Worm (Caenorhabditis elegans) whole organism, early embryonic: ENCODE data around the gene Y46G5A.29.

Source experiments
- B0310.2 ChIP-seq: sonication (generic microtip); optimal IDR thresholded peaks from 2 replicates; lab custom pipeline; 2016; ENCODE audit warnings: mild to moderate bottlenecking, missing genetic modification characterization, missing compliant biosample characterization
- F13C5.2 ChIP-seq: sonication (generic microtip); optimal IDR thresholded peaks from 2 replicates; lab custom pipeline; 2017; ENCODE audit warnings: mild to moderate bottlenecking, missing genetic modification characterization, inconsistent platforms, missing compliant biosample characterization
- aly-1 ChIP-seq: sonication (generic microtip); optimal IDR thresholded peaks from 2 replicates; lab custom pipeline; 2016; ENCODE audit warnings: missing genetic modification characterization, missing compliant biosample characterization
- ama-1 ChIP-seq: fragments of 150-350 bp; optimal IDR thresholded peaks from 2 replicates; lab custom pipeline; 2014
- ceh-13 ChIP-seq: fragments of 200-800 bp; sonication (Bioruptor generic); optimal IDR thresholded peaks from 2 replicates; lab custom pipeline; 2018; ENCODE audit warnings: mild to moderate bottlenecking, missing genetic modification characterization, missing compliant biosample characterization
- ceh-36 ChIP-seq: sonication (generic microtip); optimal IDR thresholded peaks from 2 replicates; lab custom pipeline; 2016; ENCODE audit warnings: missing genetic modification characterization, inconsistent platforms, missing compliant biosample characterization
- ets-7 ChIP-seq: sonication (generic microtip); optimal IDR thresholded peaks from 2 replicates; lab custom pipeline; 2016; ENCODE audit warnings: missing genotype, missing genetic modification characterization, missing compliant biosample characterization
- flt-1 ChIP-seq: fragments of 200-800 bp; sonication (Bioruptor generic); IDR thresholded peaks from 2 replicates; pipeline ENCODE4 v1.3.6; 2022; ENCODE audit warnings: missing genetic modification characterization, missing compliant biosample characterization
- hmbx-1 ChIP-seq: sonication (generic microtip); optimal IDR thresholded peaks from 2 replicates; lab custom pipeline; 2016; ENCODE audit warnings: mild to moderate bottlenecking, missing genetic modification characterization, missing compliant biosample characterization
- hmg-4 ChIP-seq: fragments of 200-800 bp; sonication (Bioruptor generic); optimal IDR thresholded peaks from 2 replicates; lab custom pipeline; 2018; ENCODE audit warnings: mild to moderate bottlenecking, missing genetic modification characterization, missing compliant biosample characterization
- hnd-1 ChIP-seq: sonication (generic microtip); optimal IDR thresholded peaks from 2 replicates; lab custom pipeline; 2016; ENCODE audit warnings: missing genetic modification characterization, missing compliant biosample characterization
- pes-1 ChIP-seq: fragments of 200-800 bp; sonication (Bioruptor generic); IDR thresholded peaks from 2 replicates; pipeline ENCODE4 v1.3.6; 2022; ENCODE audit warnings: missing genetic modification reagents, missing genetic modification characterization, missing compliant biosample characterization
- scrt-1 ChIP-seq: fragments of 200-800 bp; sonication (Bioruptor generic); IDR thresholded peaks from 2 replicates; pipeline ENCODE4 v1.3.6; 2022; ENCODE audit warnings: missing genetic modification characterization, missing compliant biosample characterization
- sea-1 ChIP-seq: fragments of 200-800 bp; sonication (Bioruptor generic); conservative IDR thresholded peaks from 2 replicates; pipeline ENCODE4 v1.3.6; 2022; ENCODE audit warnings: missing genetic modification characterization, missing compliant biosample characterization
- tbx-11 ChIP-seq: fragments of 200-800 bp; sonication (Bioruptor generic); IDR thresholded peaks from 2 replicates; pipeline ENCODE4 v1.3.6; 2022; ENCODE audit warnings: missing genetic modification characterization, missing compliant biosample characterization
- tbx-37 ChIP-seq: fragments of 200-800 bp; sonication (Bioruptor generic); conservative IDR thresholded peaks from 2 replicates; pipeline ENCODE4 v1.3.6; 2022; ENCODE audit warnings: missing genetic modification reagents, missing genetic modification characterization, missing compliant biosample characterization
- tra-4 ChIP-seq: sonication (generic microtip); optimal IDR thresholded peaks from 2 replicates; lab custom pipeline; 2017; ENCODE audit warnings: missing genetic modification characterization, missing compliant biosample characterization

Y46G5A.29 gene

ce11 chrII:12818488-12818887, 37.5 kb upstream of the Y46G5A.29 start, which contains the start of gene Y46G5A.22:
Gene Y46G5A.22, minus strand, starts transcription at chrII:12818588.
- TF ChIP-seq ets-7 (no peak), ama-1 (no peak), aly-1 (tag; lab: Kevin White, UChicago) (no peak), ceh-13 (no peak), ceh-36 (tag; lab: Kevin White, UChicago) (no peak), tra-4 (tag; lab: Kevin White, UChicago) (no peak), tbx-11 (no peak), F13C5.2 (no peak), hmbx-1 (tag; lab: Kevin White, UChicago) (no peak), scrt-1 (no peak), sea-1 (GFP tag; lab: Robert Waterston, UW) (no peak), hmg-4 (no peak), flt-1 (GFP tag; lab: Robert Waterston, UW) (no peak), B0310.2 (tag; lab: Kevin White, UChicago) (no peak), tbx-37 (GFP tag; lab: Robert Waterston, UW) (no peak), hnd-1 (tag; lab: Kevin White, UChicago) (no peak), pes-1 (GFP tag; lab: Robert Waterston, UW) (no peak)

ce11 chrII:12819979-12820378, 36.0 kb upstream of the Y46G5A.29 start:
- TF ChIP-seq sea-1 (GFP tag; lab: Robert Waterston, UW) (no peak), ceh-36 (tag; lab: Kevin White, UChicago) (no peak), tbx-11 (no peak), tbx-37 (GFP tag; lab: Robert Waterston, UW) (no peak), aly-1 (tag; lab: Kevin White, UChicago) (no peak), tra-4 (tag; lab: Kevin White, UChicago) (no peak), ama-1 (no peak), ets-7 (no peak), flt-1 (GFP tag; lab: Robert Waterston, UW) (no peak), ceh-13 (no peak), F13C5.2 (no peak), pes-1 (GFP tag; lab: Robert Waterston, UW) (no peak), scrt-1 (no peak), hmg-4 (no peak), hnd-1 (tag; lab: Kevin White, UChicago) (no peak), hmbx-1 (tag; lab: Kevin White, UChicago) (no peak), B0310.2 (tag; lab: Kevin White, UChicago) (no peak)

ce11 chrII:12823437-12823836, 32.6 kb upstream of the Y46G5A.29 start, which contains the start of gene Y46G5A.36:
Gene Y46G5A.36, plus strand, starts transcription at chrII:12823679.
- TF ChIP-seq scrt-1 (no peak), F13C5.2 (no peak), hnd-1 (tag; lab: Kevin White, UChicago) (no peak), hmbx-1 (tag; lab: Kevin White, UChicago) (no peak), B0310.2 (tag; lab: Kevin White, UChicago) (no peak), sea-1 (GFP tag; lab: Robert Waterston, UW) (no peak), flt-1 (GFP tag; lab: Robert Waterston, UW) (no peak), hmg-4 (no peak)

ce11 chrII:12824463-12824862, 31.5 kb upstream of the Y46G5A.29 start:
- TF ChIP-seq hnd-1 (tag; lab: Kevin White, UChicago) (no peak), scrt-1 (no peak), hmg-4 (no peak), sea-1 (GFP tag; lab: Robert Waterston, UW) (no peak), pes-1 (GFP tag; lab: Robert Waterston, UW) (peak; percentile 16; the same call in 1 of the 2 replicates), ets-7 (no peak), ceh-36 (tag; lab: Kevin White, UChicago) (peak; percentile 94), aly-1 (tag; lab: Kevin White, UChicago) (no peak), hmbx-1 (tag; lab: Kevin White, UChicago) (no peak), F13C5.2 (no peak), ceh-13 (no peak), B0310.2 (tag; lab: Kevin White, UChicago) (no peak), ama-1 (no peak), tbx-37 (GFP tag; lab: Robert Waterston, UW) (no peak), flt-1 (GFP tag; lab: Robert Waterston, UW) (no peak), tbx-11 (no peak)

ce11 chrII:12826752-12827151, 29.2 kb upstream of the Y46G5A.29 start, which contains the start of gene Y46G5A.38:
Gene Y46G5A.38, plus strand, starts transcription at chrII:12827052.
- no peak for TF ChIP-seq hmg-4
- TF ChIP-seq tra-4 (tag; lab: Kevin White, UChicago), result no peak
- no peak for TF ChIP-seq pes-1 (GFP tag; lab: Robert Waterston, UW)

- TF ChIP-seq aly-1 (tag; lab: Kevin White, UChicago) (no peak), flt-1 (GFP tag; lab: Robert Waterston, UW) (no peak), pes-1 (GFP tag; lab: Robert Waterston, UW) (no peak), hmg-4 (no peak), hnd-1 (tag; lab: Kevin White, UChicago) (no peak)
Observed at ce11 chrII:12828863-12829262, 27.1 kb upstream of the Y46G5A.29 start, which contains the start of gene Y46G5A.23. Gene Y46G5A.23, minus strand, starts transcription at chrII:12828963.

ce11 chrII:12830347-12830746, 25.7 kb upstream of the Y46G5A.29 start, which contains the start of gene bcmo-1:
Gene bcmo-1, plus strand, starts transcription at chrII:12830676.
- no peak for TF ChIP-seq hnd-1 (tag; lab: Kevin White, UChicago)
- no peak for TF ChIP-seq ceh-36 (tag; lab: Kevin White, UChicago)
- no peak for TF ChIP-seq hmbx-1 (tag; lab: Kevin White, UChicago)
- no peak for TF ChIP-seq aly-1 (tag; lab: Kevin White, UChicago)
- TF ChIP-seq tbx-37 (GFP tag; lab: Robert Waterston, UW), result no peak
- TF ChIP-seq pes-1 (GFP tag; lab: Robert Waterston, UW), result no peak
- no peak for TF ChIP-seq ets-7
- no peak for TF ChIP-seq tbx-11
- no peak for TF ChIP-seq ceh-13
- TF ChIP-seq sea-1 (GFP tag; lab: Robert Waterston, UW), result no peak
- no peak for TF ChIP-seq ama-1
- no peak for TF ChIP-seq B0310.2 (tag; lab: Kevin White, UChicago)

- TF ChIP-seq tbx-11 (no peak), ets-7 (no peak), F13C5.2 (no peak), sea-1 (GFP tag; lab: Robert Waterston, UW) (no peak), ceh-13 (no peak), aly-1 (tag; lab: Kevin White, UChicago) (no peak)
Observed at ce11 chrII:12840057-12840456, 15.9 kb upstream of the Y46G5A.29 start, which contains the start of gene lgc-35. Gene lgc-35, minus strand, starts transcription at chrII:12840157.
